Fruit fly (Drosophila melanogaster) whole organism, pupa: ENCODE measurements around the gene PolA1.

Experiments used
- CG14655 ChIP-seq: fragments of 200-800 bp; sonication (Bioruptor generic); optimal IDR thresholded peaks from 3 replicates; lab custom pipeline; 2017; ENCODE audit warnings: mild to moderate bottlenecking, missing biosample characterization, missing genetic modification reagents, missing genetic modification characterization
- CG17806 ChIP-seq: fragments of 200-800 bp; sonication (Bioruptor generic); optimal IDR thresholded peaks from 2 replicates; lab custom pipeline; 2018; ENCODE audit warnings: missing biosample characterization, mild to moderate bottlenecking, missing genetic modification characterization, moderate library complexity
- CG8159 ChIP-seq: fragments of 200-800 bp; sonication (Bioruptor generic); optimal IDR thresholded peaks from 3 replicates; lab custom pipeline; 2018; ENCODE audit warnings: missing biosample characterization, mild to moderate bottlenecking, missing genetic modification characterization, moderate library complexity
- CG8301 ChIP-seq: fragments of 200-800 bp; sonication (Bioruptor generic); optimal IDR thresholded peaks from 2 replicates; lab custom pipeline; 2018; ENCODE audit warnings: missing biosample characterization, mild to moderate bottlenecking, missing genetic modification characterization
- D1 ChIP-seq: fragments of 200-800 bp; sonication (Bioruptor generic); optimal IDR thresholded peaks from 2 replicates; lab custom pipeline; 2018; ENCODE audit warnings: missing biosample characterization, mild to moderate bottlenecking, missing genetic modification characterization, moderate library complexity
- EcR ChIP-seq: fragments of 200-800 bp; sonication (Bioruptor generic); optimal IDR thresholded peaks from 3 replicates; lab custom pipeline; 2019; ENCODE audit warnings: missing biosample characterization, missing genetic modification characterization, mild to moderate bottlenecking, moderate library complexity, missing genetic modification reagents
- Ets98B ChIP-seq: fragments of 200-800 bp; sonication (Bioruptor generic); IDR thresholded peaks from 2 replicates; pipeline ENCODE4 v1.3.6; 2022; ENCODE audit warnings: missing biosample characterization, missing genetic modification characterization
- Pif1B ChIP-seq: fragments of 200-800 bp; sonication (Bioruptor generic); optimal IDR thresholded peaks from 3 replicates; lab custom pipeline; 2016; ENCODE audit warnings: missing biosample characterization, missing genetic modification characterization
- fd96Ca ChIP-seq: fragments of 200-800 bp; sonication (Bioruptor generic); IDR thresholded peaks from 3 replicates; pipeline ENCODE4 v1.3.6; 2022; ENCODE audit warnings: missing biosample characterization, missing genetic modification characterization

- no peak for TF ChIP-seq CG8159
- no peak for TF ChIP-seq CG14655 (GFP tag; lab: Kevin White, UChicago)
- no peak for TF ChIP-seq Pif1B (GFP tag; lab: Kevin White, UChicago)
- no peak for TF ChIP-seq CG8301 (tag; lab: Kevin White, UChicago)
- TF ChIP-seq D1 (tag; lab: Kevin White, UChicago): no peak
- TF ChIP-seq Ets98B (GFP tag; lab: Robert Waterston, UW): no peak
- TF ChIP-seq CG17806: no peak
- TF ChIP-seq fd96Ca (GFP tag; lab: Robert Waterston, UW): no peak
- TF ChIP-seq EcR (GFP tag; lab: Kevin White, UChicago): no peak
Observed at dm6 chr3R:21642301-21642700, 29.2 kb downstream of the PolA1 start.
